Fruit fly (Drosophila melanogaster) Kc167 (cell line): ENCODE measurements around the gene CG34039.

Experiments
- Myc ChIP-seq: fragments of >200 bp; optimal IDR thresholded peaks from 2 replicates; lab custom pipeline; 2017; ENCODE audit warnings: missing external identifiers
- psq ChIP-seq: fragments of >200 bp; optimal IDR thresholded peaks from 2 replicates; lab custom pipeline; 2017; ENCODE audit warnings: missing external identifiers

DNA sequence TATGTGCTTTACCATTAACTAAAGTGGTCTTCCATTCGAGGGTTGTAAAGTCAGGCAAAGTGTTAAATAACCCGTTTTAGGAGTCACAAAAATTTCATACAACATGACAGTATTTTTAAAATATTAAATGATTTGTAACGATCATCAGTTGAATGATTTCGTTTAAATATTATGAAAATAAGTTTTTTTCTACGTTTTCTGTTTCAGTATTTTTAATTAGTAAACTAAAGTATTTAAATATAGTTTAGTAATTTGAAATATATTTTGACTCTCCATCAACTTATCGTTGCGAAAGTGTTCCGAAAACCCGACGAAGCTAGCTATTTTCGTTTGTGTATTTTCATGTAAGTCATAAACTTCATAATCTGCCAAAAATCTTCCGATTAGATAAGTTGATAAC, 7.3 kb downstream of the CG34039 start, which contains the start of gene CG42758:
- TF ChIP-seq psq (lab: Kevin White, UChicago) (no peak), Myc (lab: Kevin White, UChicago) (no peak)
